Fruit fly (Drosophila melanogaster) S2 (cell line): ENCODE data around the gene CG10513.

Experiments used
- CG8478 ChIP-seq: fragments of >200 bp; optimal IDR thresholded peaks from 2 replicates; lab custom pipeline; 2018
- CTCF ChIP-seq, 2 experiments: fragments of >200 bp; optimal IDR thresholded peaks; 2 replicates each; lab custom pipeline; 2018

Gene CG10513

DNA sequence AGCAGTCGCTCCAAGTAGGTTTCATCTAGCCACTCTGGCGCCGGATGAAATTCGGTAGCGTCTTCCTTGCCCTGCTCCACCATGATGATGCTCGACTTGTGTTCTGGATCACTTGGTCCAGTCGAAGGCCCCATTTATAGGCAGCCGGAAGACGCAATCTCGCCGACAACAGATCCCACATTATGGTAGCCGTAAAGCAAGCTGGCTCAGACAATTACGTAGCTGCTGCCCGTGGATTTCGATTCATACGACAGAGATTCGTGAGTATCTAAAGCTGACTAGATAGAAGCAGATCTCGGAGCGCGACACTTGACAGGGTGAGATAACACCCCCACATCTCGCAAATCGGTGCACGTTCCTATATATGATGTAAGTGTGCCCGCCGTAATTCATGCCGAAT is at the start of gene CG10513:
CG10513 (minus strand) TSS at position 101 of the 400 bp plus-strand sequence.
- TF ChIP-seq CG8478 (lab: Kevin White, UChicago), result no peak
- TF ChIP-seq CTCF (optimal IDR thresholded peaks at IDR 0.05; lab: Kevin White, UChicago), result no peak

DNA sequence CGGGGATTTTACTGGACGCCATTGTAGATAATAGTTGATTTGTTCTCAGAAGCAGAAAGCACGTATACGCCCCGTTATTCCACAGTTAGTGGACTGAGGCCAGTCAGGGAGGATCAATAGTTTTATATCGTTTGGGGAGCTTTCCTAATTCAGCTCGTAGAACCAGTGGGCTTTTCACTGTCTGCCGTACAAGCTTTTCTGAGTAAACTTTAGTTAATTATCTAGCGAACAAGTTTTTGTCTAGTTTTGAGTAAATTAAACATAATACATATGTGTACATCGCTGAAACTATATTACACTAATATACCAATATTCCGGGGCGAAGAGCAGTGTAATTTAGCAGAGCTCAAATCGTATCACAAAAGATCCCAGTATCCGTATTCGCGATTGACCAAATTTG is 45.6 kb upstream of the CG10513 start, which contains the start of gene CG10562:
CG10562 (minus strand) TSS at position 101 of the 400 bp plus-strand sequence.
- TF ChIP-seq CTCF (optimal IDR thresholded peaks at IDR 0.05; lab: Kevin White, UChicago), result no peak
- no peak for TF ChIP-seq CG8478 (lab: Kevin White, UChicago)

DNA sequence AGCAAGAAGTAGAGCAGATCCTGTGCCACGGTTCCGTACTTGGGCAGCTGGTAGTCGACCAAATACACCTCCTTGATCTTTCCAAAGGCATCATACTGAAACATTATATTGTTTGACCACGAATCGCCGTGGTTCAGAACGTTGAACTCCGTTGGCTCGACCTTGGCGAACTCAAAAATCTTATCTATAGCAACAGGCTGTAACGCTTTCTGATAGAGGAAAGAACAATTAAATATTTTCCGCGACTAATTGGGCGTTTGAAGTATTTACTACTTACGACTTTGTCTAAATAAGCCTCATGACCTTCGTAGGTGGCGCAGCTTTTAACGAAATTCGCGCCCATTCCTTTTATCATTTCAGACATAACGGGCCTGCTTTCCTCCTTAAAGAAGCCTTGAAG is 44.7 kb upstream of the CG10513 start:
- TF ChIP-seq CG8478 (lab: Kevin White, UChicago), result no peak
- TF ChIP-seq CTCF (optimal IDR thresholded peaks at IDR 0.05; lab: Kevin White, UChicago), result no peak

DNA sequence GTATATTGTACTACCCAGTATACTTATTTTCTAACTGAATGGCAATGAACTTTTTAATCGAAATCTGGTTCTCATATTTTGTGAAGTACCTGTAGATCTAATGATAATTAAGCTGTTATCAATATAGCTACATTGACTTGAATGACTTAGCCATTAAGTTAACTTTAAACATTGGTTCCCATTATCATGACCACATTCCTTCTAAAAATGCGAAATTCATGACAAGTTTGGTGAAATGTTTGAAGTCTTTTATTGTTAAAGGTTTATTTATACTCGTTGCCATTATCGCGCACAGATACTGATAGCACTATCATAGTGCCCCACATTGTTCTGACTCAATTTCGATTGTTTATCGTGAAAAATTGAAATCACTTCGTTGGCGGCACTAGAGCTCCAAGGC is 43.9 kb upstream of the CG10513 start:
- TF ChIP-seq CG8478 (lab: Kevin White, UChicago) (no peak), CTCF (optimal IDR thresholded peaks at IDR 0.05; lab: Kevin White, UChicago) (no peak)

DNA sequence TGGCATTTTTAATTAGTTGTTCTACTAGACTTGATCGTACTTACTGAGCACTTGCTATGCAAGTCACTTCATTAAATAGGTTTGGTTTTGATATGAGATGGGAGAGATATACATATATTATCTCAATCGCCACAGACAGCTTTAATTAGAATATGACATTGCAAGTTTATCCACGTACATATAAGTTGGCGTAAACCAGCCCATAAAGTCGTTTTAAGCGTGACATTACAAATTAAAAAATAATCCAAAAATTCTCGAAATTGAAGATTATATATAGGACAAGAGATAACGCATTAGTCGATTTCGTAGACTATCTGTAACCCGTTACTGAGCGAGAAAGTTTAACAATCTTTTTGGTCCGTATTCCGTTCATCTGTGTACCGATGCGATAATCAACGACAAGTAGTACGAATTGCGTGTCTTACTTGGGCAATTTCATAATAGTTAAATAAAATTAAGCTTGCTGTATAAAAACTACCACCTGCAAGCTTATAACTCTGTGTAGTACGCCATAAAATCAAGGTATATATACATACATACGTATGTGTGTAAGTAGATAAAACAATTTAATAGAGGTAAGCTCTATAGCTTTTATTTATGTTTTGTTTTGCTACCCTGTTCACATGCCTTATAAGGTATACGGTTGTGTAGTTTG is 43.2 kb upstream of the CG10513 start, which contains the start of gene CG10560:
CG10560 (minus strand) TSS at position 51 of the 655 bp plus-strand sequence.
- no peak for TF ChIP-seq CG8478 (lab: Kevin White, UChicago)

DNA sequence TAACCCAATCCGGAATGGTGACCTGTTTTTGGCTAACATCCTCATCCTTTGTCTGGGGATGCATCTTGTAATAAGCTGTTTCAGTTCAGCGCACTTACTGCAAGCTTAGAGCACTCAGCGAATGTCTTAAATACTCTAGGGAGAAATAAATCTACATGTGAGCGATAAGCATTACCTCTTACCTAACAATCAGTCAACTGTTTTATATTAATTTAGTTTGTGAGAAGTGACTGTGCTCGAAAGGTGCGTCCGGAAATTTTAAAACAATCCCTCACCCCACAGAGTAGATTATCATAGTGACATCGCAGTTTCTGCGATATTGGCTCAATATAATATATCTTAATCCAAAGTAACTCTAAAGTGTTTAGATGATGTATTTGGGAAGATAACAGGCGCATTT is 41.0 kb upstream of the CG10513 start, which contains the start of gene CG10553:
CG10553 (minus strand) TSS at position 101 of the 400 bp plus-strand sequence.
- no peak for TF ChIP-seq CTCF (optimal IDR thresholded peaks at IDR 0.05; lab: Kevin White, UChicago)
- no peak for TF ChIP-seq CG8478 (lab: Kevin White, UChicago)

DNA sequence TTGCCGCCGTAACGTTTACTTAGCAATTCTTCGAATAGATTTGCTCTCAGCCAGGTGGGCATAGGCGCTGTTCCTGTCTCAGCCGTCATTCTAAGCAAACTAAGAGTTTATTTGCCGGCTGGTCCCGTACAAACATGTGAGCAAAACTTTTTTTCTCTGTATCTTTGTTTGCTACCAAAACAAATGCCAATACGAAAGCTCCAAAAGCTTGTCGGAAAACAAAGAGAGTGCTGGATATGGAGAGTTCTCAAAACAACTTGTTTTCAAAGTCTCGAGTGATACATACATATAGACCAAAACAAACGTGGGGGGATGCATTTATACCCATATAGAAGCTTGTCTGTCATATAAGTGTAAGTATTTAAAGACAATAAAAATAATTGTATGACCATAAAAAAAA is 39.0 kb upstream of the CG10513 start, which contains the start of gene CG10559:
CG10559 (minus strand) TSS at position 101 of the 400 bp plus-strand sequence.
- TF ChIP-seq CTCF (optimal IDR thresholded peaks at IDR 0.05; lab: Kevin White, UChicago) (no peak), CG8478 (lab: Kevin White, UChicago) (no peak)

DNA sequence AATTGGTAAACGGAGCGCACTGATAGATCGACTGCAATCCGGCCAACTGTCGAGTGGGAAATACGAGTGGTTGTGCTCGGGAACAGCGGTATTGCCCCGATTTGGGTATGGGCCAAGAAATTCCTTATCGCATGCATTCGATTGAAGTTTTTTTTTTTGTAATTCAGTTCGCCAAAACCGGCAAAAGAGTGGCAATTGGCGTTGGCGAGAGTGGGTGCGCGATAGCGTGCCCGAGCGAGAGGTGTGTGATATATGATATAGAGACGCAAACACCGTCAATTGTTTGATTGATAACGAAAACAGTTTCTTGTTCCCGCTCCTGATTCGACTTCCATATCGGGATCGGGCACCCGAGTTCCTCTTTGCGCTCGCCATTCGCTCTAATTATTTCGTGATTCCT is 36.8 kb upstream of the CG10513 start, which contains the start of gene CG31087:
CG31087 (minus strand) TSS at position 63 of the 400 bp plus-strand sequence.
- no peak for TF ChIP-seq CTCF (optimal IDR thresholded peaks at IDR 0.05; lab: Kevin White, UChicago)
- TF ChIP-seq CG8478 (lab: Kevin White, UChicago), result no peak

DNA sequence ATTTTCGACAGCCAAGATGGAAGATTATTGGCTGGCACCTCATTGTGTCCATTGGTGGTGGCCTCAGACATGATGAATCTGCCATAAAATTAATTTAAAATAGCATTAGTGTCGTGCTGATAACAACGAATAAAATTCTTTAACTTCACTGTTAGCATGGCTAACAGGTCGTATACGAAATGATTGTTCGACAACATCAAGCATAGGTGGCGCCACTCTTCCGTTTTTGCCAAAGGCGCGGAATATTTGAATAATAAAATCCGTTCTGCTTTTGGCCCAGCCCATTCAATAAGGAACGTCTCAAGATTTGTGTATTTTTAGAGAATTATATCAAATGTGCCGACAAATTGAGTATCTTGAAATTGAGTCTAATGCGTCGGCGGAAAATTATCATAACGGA is 35.6 kb upstream of the CG10513 start:
- TF ChIP-seq CG8478 (lab: Kevin White, UChicago), result no peak
- TF ChIP-seq CTCF (optimal IDR thresholded peaks at IDR 0.05; lab: Kevin White, UChicago), result peak; percentile 69 to 78

DNA sequence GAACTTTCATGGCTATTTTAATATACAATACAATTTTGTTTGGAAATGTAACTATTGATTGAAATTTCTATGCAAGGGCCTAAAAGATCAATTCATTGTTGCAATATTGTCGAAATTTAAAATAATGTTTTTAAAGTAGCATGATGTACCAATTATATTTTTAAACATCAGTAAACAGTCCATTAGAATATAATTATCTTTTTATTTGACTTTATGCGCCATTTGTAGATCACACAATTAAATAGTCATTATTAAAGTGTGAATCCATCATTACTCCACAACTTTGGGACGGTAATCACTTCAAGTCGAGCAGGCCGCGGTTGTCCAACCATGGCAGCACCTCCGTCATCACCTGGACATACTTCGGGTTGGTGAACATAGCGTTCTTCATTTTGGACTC is 33.8 kb upstream of the CG10513 start, which contains the start of gene CG31099:
CG31099 (minus strand) TSS at position 101 of the 400 bp plus-strand sequence.
- TF ChIP-seq CTCF (optimal IDR thresholded peaks at IDR 0.05; lab: Kevin White, UChicago) (no peak), CG8478 (lab: Kevin White, UChicago) (no peak)

DNA sequence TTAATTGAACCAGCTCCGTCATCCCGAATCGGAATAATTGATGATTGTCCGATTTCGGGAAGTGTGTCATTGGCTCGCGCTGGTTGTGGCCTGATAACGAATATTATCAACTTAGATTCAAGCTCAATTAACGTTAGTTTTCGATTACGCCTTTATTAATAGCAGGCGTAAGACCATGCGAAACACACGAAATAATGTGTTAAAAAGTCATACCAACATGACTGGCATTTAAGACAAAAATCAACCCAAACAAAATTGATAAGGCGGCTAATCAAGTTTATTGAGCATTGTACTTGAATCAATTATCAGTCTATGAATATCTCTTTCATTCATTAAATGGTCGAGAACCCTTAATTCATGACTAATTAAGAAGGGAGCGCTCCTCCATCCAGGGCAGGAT is 32.2 kb upstream of the CG10513 start:
- TF ChIP-seq CTCF (optimal IDR thresholded peaks at IDR 0.05; lab: Kevin White, UChicago) (no peak), CG8478 (lab: Kevin White, UChicago) (no peak)

DNA sequence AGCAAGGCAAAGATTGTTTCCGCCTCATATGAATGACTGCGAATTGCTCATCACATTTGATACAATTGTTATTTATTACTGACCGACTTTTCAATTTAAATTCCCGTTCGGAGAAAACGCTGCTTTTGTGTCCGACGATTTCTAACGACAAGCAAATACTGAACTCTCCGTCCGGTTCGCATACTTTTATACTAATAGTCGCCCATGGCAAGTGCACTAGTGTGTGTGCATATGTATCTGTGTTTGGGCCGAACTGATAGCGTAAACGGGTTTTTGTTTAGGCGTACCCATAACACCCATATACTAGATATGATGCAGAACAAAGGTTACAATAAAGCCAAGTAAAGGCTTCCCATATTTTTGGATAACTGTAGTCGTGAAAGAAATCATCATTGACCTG is 31.2 kb upstream of the CG10513 start, which contains the start of gene CG10550:
CG10550 (minus strand) TSS at position 164 of the 400 bp plus-strand sequence.
- TF ChIP-seq CTCF (optimal IDR thresholded peaks at IDR 0.05; lab: Kevin White, UChicago), result no peak
- TF ChIP-seq CG8478 (lab: Kevin White, UChicago), result no peak

DNA sequence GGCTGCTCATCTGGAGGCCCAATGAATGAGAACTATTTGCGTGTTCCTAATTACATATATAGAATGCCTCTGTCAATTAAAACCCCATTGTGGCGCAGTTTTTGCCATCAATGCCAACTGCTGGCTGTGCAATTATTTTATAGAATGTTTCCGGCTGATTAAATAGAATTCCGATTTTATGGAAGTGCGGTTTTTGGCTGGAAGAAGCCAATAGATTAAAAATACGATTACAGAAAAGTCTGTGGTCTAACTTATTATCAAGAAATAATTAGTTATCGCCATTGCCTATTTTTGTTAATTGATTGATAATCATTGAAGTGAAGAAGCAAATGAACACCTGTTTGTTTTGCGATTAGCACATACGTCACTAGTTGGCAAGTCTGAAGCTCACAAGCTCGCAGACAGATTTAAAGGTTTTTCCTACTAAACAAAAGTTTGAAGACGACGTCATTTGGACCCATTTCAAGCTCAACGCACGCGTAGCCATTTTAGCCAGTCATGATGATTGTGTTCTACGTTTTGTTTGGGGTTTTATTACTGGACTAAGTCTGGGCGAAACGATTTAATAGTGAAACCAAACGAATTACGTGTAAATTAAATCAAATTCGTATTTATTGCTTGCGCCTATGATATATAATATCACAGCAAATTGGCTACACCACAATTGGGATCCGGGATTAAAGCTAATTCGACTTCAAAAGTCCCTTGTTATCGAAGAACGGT is 29.0 kb upstream of the CG10513 start:
- no peak for TF ChIP-seq CG8478 (lab: Kevin White, UChicago)
- TF ChIP-seq CTCF (optimal IDR thresholded peaks at IDR 0.05; lab: Kevin White, UChicago), result no peak

DNA sequence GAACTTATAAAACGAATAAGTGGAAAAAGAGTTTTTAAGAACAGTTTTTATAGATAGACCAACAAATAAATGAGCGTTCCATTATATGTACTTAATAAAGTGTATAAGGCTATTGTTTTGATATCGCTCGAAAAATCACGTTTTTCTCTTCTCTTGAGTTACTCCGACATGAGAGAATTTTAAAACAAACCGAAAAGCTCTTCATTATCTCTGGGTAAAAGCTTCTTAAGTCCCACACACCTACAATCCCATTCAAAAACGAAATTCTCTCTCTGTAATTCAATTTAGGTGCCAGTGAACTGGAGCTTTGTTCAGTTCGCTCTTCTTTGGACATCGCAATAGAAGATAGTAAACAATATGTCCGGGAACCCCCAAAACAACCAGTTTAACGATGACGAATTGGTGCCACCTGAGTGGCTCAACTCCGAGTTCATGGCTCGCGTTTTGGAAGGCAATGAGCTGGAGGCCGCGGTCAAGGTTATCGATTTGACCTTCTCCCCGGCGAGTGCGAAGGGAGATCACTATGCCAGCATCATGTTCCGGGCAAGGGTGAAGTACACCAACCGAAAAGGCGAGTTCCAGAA is 26.9 kb upstream of the CG10513 start, which contains the start of gene CG31436:
CG31436 (plus strand) TSS at position 281 of the 584 bp plus-strand sequence.
- no peak for TF ChIP-seq CG8478 (lab: Kevin White, UChicago)
- TF ChIP-seq CTCF (optimal IDR thresholded peaks at IDR 0.05; lab: Kevin White, UChicago), result no peak
